Worm (Caenorhabditis elegans) whole organism, L2 larva: ENCODE results near the gene neg-1.

ENCODE experiments used
- aly-2 ChIP-seq: fragments of 150-350 bp; optimal IDR thresholded peaks from 2 replicates; lab custom pipeline; 2014; ENCODE audit warnings: missing biosample characterization, missing genetic modification characterization
- dmd-4 ChIP-seq: sonication (generic microtip); optimal IDR thresholded peaks from 2 replicates; lab custom pipeline; 2017; ENCODE audit warnings: missing biosample characterization, missing genetic modification characterization
- elt-1 ChIP-seq: fragments of 150-350 bp; optimal IDR thresholded peaks from 2 replicates; lab custom pipeline; 2014; ENCODE audit warnings: missing biosample characterization, missing genetic modification characterization
- elt-3 ChIP-seq: sonication (generic microtip); optimal IDR thresholded peaks from 2 replicates; lab custom pipeline; 2017; ENCODE audit warnings: missing biosample characterization, missing genetic modification characterization
- lin-13 ChIP-seq: fragments of 150-350 bp; optimal IDR thresholded peaks from 2 replicates; lab custom pipeline; 2014; ENCODE audit warnings: missing biosample characterization, missing genetic modification reagents, missing genetic modification characterization
- nhr-11 ChIP-seq: fragments of 150-350 bp; optimal IDR thresholded peaks from 2 replicates; lab custom pipeline; 2014; ENCODE audit warnings: missing biosample characterization, missing genetic modification characterization
- nhr-12 ChIP-seq: fragments of 150-350 bp; optimal IDR thresholded peaks from 2 replicates; lab custom pipeline; 2014; ENCODE audit warnings: missing biosample characterization, missing genetic modification characterization
- nhr-23 ChIP-seq: fragments of 150-350 bp; optimal IDR thresholded peaks from 2 replicates; lab custom pipeline; 2014; ENCODE audit warnings: missing biosample characterization, missing genetic modification reagents, missing genetic modification characterization
- skn-1 ChIP-seq: sonication (generic microtip); optimal IDR thresholded peaks from 2 replicates; lab custom pipeline; 2017; ENCODE audit warnings: missing biosample characterization, missing genetic modification characterization

ce11 chrV:4326841-4327240, 47.8 kb downstream of the neg-1 start, which contains the start of gene D2063.1:
- TF ChIP-seq lin-13 (GFP tag; lab: Kevin White, UChicago): no peak
- TF ChIP-seq nhr-12 (tag; lab: Kevin White, UChicago): no peak
- TF ChIP-seq aly-2: no peak
- no peak for TF ChIP-seq nhr-11
- TF ChIP-seq nhr-23 (tag; lab: Kevin White, UChicago): no peak
- no peak for TF ChIP-seq dmd-4
- TF ChIP-seq skn-1 (tag; lab: Kevin White, UChicago): no peak
- no peak for TF ChIP-seq elt-1
- TF ChIP-seq elt-3: no peak
